Fruit fly (Drosophila melanogaster): Measurements from ENCODE around the gene Sh.

Gene Sh

dm6 chrX:18003772-18004569, 59.1 kb downstream of the Sh start (continued):
- TF ChIP-seq pita (GFP tag; optimal IDR thresholded peaks at IDR 0.05) (no peak), lab (GFP tag; optimal IDR thresholded peaks at IDR 0.05) (peak; percentile 77), CG6254 (GFP tag; optimal IDR thresholded peaks at IDR 0.05) (no peak), sim (GFP tag; IDR thresholded peaks at IDR 0.05) (no peak)

dm6 chrX:17995535-17995934, 67.5 kb downstream of the Sh start:
- TF ChIP-seq sd (tag; optimal IDR thresholded peaks at IDR 0.05): peak; percentile 7
- peak; percentile 86 for TF ChIP-seq pfk (GFP tag; optimal IDR thresholded peaks at IDR 0.05)
- no peak for TF ChIP-seq trh (GFP tag; optimal IDR thresholded peaks at IDR 0.05)
- no peak for TF ChIP-seq dimm (GFP tag; IDR thresholded peaks at IDR 0.05)
- peak; percentile 24 for TF ChIP-seq CG13894 (tag; optimal IDR thresholded peaks at IDR 0.05)
- TF ChIP-seq CG17912 (GFP tag; optimal IDR thresholded peaks at IDR 0.05): no peak
- TF ChIP-seq CG2875 (GFP tag; optimal IDR thresholded peaks at IDR 0.05): no peak
- TF ChIP-seq Deaf1 (tag; optimal IDR thresholded peaks at IDR 0.05): peak; percentile 64
- no peak for TF ChIP-seq row (GFP tag; IDR thresholded peaks at IDR 0.05)
- TF ChIP-seq CG10321 (GFP tag; IDR thresholded peaks at IDR 0.05): peak; percentile 48; the same call in 1 of the 2 replicates
- TF ChIP-seq Side (GFP tag; optimal IDR thresholded peaks at IDR 0.05): no peak
- peak; percentile 50 for TF ChIP-seq abd-A (tag; optimal IDR thresholded peaks at IDR 0.05)
- peak; percentile 18 for TF ChIP-seq CG1832 (GFP tag; optimal IDR thresholded peaks at IDR 0.05)
- TF ChIP-seq CG7372 (GFP tag; IDR thresholded peaks at IDR 0.05): 0 out of 2 replicates have a peak, but pooled peaks have one; percentile 41
- TF ChIP-seq GATAe (GFP tag; conservative IDR thresholded peaks at IDR 0.05): no peak
- TF ChIP-seq crol (GFP tag; IDR thresholded peaks at IDR 0.05): peak; percentile 19; the same call in 1 of the 2 replicates

DNA sequence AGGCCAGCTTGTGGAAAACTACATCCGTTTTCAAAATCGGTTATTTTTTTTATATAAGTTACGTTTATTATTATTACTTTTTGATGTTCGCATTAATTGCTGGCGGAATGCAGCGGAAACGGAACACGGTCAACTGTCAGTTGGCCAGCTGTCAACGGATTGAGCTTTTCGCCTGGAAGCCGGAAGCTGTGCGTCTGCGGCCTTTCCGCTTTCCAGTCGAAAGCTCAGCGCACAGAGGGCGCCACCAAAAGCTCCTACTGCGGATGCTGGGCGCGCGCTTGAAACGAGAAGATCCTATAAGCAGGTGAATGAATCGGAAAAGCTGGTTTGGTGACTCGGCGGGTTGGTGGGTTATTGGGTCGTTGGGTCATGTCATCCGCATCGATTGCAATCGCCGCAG, 94.9 kb downstream of the Sh start:
- TF ChIP-seq Hmr (GFP tag; optimal IDR thresholded peaks at IDR 0.05): peak; percentile 31
- no peak for TF ChIP-seq CG5180 (GFP tag; optimal IDR thresholded peaks at IDR 0.05)
- TF ChIP-seq CG6689 (GFP tag; IDR thresholded peaks at IDR 0.05): 0 out of 2 replicates have a peak, but pooled peaks have one; percentile 9
- TF ChIP-seq ci (GFP tag; IDR thresholded peaks at IDR 0.05): peak; percentile 25; the same call in 1 of the 3 replicates
- TF ChIP-seq CG2120 (GFP tag; optimal IDR thresholded peaks at IDR 0.05): no peak
- TF ChIP-seq CG3281 (GFP tag; optimal IDR thresholded peaks at IDR 0.05): peak; percentile 8
- TF ChIP-seq PHDP (tag; optimal IDR thresholded peaks at IDR 0.05): no peak
- 0 out of 3 replicates have a peak, but pooled peaks have one; percentile 19 for TF ChIP-seq H15 (GFP tag; IDR thresholded peaks at IDR 0.05)
- no peak for TF ChIP-seq br (optimal IDR thresholded peaks at IDR 0.05)
- TF ChIP-seq pnt (GFP tag; optimal IDR thresholded peaks at IDR 0.05): no peak
- TF ChIP-seq Lpt (GFP tag; optimal IDR thresholded peaks at IDR 0.05): no peak
- peak; percentile 3 for TF ChIP-seq CG34376 (GFP tag; optimal IDR thresholded peaks at IDR 0.05)
- TF ChIP-seq E2f2 (GFP tag; IDR thresholded peaks at IDR 0.05): peak; percentile 28; the same call in 1 of the 2 replicates
- peak; percentile 8 for TF ChIP-seq pzg (GFP tag; optimal IDR thresholded peaks at IDR 0.05)
- no peak for TF ChIP-seq CG8290 (GFP tag; optimal IDR thresholded peaks at IDR 0.05)
- TF ChIP-seq CG8290 (tag; optimal IDR thresholded peaks at IDR 0.05): no peak
- no peak for TF ChIP-seq Aef1 (GFP tag; IDR thresholded peaks at IDR 0.05)
- TF ChIP-seq dm (GFP tag; optimal IDR thresholded peaks at IDR 0.05): no peak
- TF ChIP-seq wor (GFP tag; IDR thresholded peaks at IDR 0.05): no peak
- no peak for TF ChIP-seq CG3065 (GFP tag; optimal IDR thresholded peaks at IDR 0.05)
- TF ChIP-seq NfI (GFP tag; optimal IDR thresholded peaks at IDR 0.05): peak; percentile 26
- peak; percentile 5 for TF ChIP-seq CG13296 (GFP tag; optimal IDR thresholded peaks at IDR 0.05)
- TF ChIP-seq pfk (GFP tag; optimal IDR thresholded peaks at IDR 0.05): peak; percentile 74
- TF ChIP-seq lab (GFP tag; optimal IDR thresholded peaks at IDR 0.05): peak; percentile 50
- TF ChIP-seq CG16863 (GFP tag; optimal IDR thresholded peaks at IDR 0.05): no peak
- TF ChIP-seq Ets97D (GFP tag; optimal IDR thresholded peaks at IDR 0.05): peak; percentile 56
- peak; percentile 41 for TF ChIP-seq CG15514 (GFP tag; optimal IDR thresholded peaks at IDR 0.05)
- TF ChIP-seq CTCF (GFP tag; optimal IDR thresholded peaks at IDR 0.05): peak; percentile 84
- peak; percentile 13 for TF ChIP-seq Dp (GFP tag; optimal IDR thresholded peaks at IDR 0.05)
- no peak for TF ChIP-seq Fer1 (GFP tag; optimal IDR thresholded peaks at IDR 0.05)

Data from whole organism, embryonic.